Fruit fly (Drosophila melanogaster) Kc167 (cell line): ENCODE measurements around the gene CG31464.

ENCODE experiments used
- h ChIP-seq: fragments of >200 bp; optimal IDR thresholded peaks from 3 replicates; lab custom pipeline; 2018; ENCODE audit warnings: missing external identifiers
- psq ChIP-seq: fragments of >200 bp; optimal IDR thresholded peaks from 2 replicates; lab custom pipeline; 2017; ENCODE audit warnings: missing external identifiers
- ttk ChIP-seq: sonication (Bioruptor generic); optimal IDR thresholded peaks from 2 replicates; lab custom pipeline; 2017; ENCODE audit warnings: missing external identifiers

DNA sequence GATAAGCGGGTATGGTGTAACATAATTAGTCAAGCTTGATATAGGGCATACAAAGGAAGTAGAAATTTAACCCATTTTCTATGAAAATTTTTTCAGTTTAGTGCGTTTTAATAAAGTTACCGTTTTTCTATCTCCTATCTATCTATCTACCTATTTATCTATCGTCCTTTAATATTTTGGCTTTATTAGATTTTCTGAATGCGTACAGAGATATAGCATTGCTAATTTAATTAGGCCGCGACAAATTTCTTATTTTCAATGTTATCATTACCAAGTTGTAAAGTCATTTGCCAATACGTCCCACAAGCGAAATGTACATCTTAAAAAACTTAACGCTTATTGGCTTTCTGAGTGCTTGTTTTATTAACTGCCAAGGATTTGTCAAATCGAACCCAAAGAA lies 42.9 kb upstream of the CG31464 start, which contains the start of gene CG15864:
- TF ChIP-seq psq (lab: Kevin White, UChicago): no peak
- no peak for TF ChIP-seq ttk (lab: Kevin White, UChicago)
- no peak for TF ChIP-seq h (lab: Kevin White, UChicago)
